Fruit fly (Drosophila melanogaster) Kc167 (cell line): ENCODE measurements around the gene Glut1.

Source experiments
- Myc ChIP-seq: fragments of >200 bp; optimal IDR thresholded peaks from 2 replicates; lab custom pipeline; 2017; ENCODE audit warnings: missing external identifiers
- Sin3A ChIP-seq: fragments of >200 bp; optimal IDR thresholded peaks from 2 replicates; lab custom pipeline; 2018; ENCODE audit warnings: missing external identifiers
- psq ChIP-seq: fragments of >200 bp; optimal IDR thresholded peaks from 2 replicates; lab custom pipeline; 2017; ENCODE audit warnings: missing external identifiers
- ttk ChIP-seq: sonication (Bioruptor generic); optimal IDR thresholded peaks from 2 replicates; lab custom pipeline; 2017; ENCODE audit warnings: missing external identifiers

DNA sequence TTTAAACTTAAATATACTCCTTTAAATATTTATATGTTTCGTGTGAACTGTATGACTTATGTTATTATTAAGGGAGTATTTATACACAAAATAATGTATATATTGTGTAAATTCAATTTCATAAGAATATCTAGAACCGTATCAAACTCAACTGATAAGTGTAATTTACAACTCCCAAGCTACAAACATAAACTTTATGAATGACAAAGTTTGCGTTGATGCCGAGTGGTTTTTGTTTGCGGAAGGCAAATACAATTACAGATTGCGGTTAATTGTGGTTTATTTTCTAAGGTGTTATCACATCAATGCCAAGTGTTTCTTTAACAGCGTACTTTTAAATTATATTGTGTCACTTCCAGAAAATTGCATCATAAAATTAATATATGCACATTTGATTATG, 46.7 kb downstream of the Glut1 start:
- TF ChIP-seq Sin3A (lab: Kevin White, UChicago) (no peak), ttk (lab: Kevin White, UChicago) (no peak), psq (lab: Kevin White, UChicago) (no peak), Myc (lab: Kevin White, UChicago) (no peak)
